Worm (Caenorhabditis elegans) whole organism, L4 larva: ENCODE measurements around the gene Y47D3A.13.

Source experiments
- aly-2 ChIP-seq: sonication (generic microtip); optimal IDR thresholded peaks from 2 replicates; lab custom pipeline; 2018; ENCODE audit warnings: missing biosample characterization, missing genetic modification characterization
- ama-1 ChIP-seq: fragments of 150-350 bp; optimal IDR thresholded peaks from 2 replicates; lab custom pipeline; 2014; ENCODE audit warnings: inconsistent platforms, mixed read lengths
- dve-1 ChIP-seq: sonication (generic microtip); optimal IDR thresholded peaks from 2 replicates; lab custom pipeline; 2017; ENCODE audit warnings: antibody characterized with exemption, mild to moderate bottlenecking, missing genetic modification characterization, missing compliant biosample characterization; ENCODE audit not compliant: insufficient read depth
- egl-27 ChIP-seq: sonication (generic microtip); optimal IDR thresholded peaks from 3 replicates; lab custom pipeline; 2017; ENCODE audit warnings: missing biosample characterization, missing genetic modification reagents, missing genetic modification characterization
- lin-15B ChIP-seq: fragments of 150-350 bp; sonication (generic microtip); optimal IDR thresholded peaks from 3 replicates; lab custom pipeline; 2014; ENCODE audit warnings: missing biosample characterization, missing genetic modification characterization
- nhr-11 ChIP-seq: fragments of 150-350 bp; optimal IDR thresholded peaks from 2 replicates; lab custom pipeline; 2014; ENCODE audit warnings: missing biosample characterization, missing genetic modification characterization
- nhr-77 ChIP-seq: fragments of 150-350 bp; optimal IDR thresholded peaks from 2 replicates; lab custom pipeline; 2014; ENCODE audit warnings: missing biosample characterization, missing genetic modification characterization
- pqm-1 ChIP-seq: sonication (generic microtip); optimal IDR thresholded peaks from 2 replicates; lab custom pipeline; 2017; ENCODE audit warnings: missing biosample characterization, missing genetic modification characterization
- vab-7 ChIP-seq: fragments of 200-800 bp; sonication (Bioruptor generic); IDR thresholded peaks from 2 replicates; pipeline ENCODE4 v1.3.6; 2022; ENCODE audit warnings: missing genetic modification reagents, missing genetic modification characterization, missing compliant biosample characterization

DNA sequence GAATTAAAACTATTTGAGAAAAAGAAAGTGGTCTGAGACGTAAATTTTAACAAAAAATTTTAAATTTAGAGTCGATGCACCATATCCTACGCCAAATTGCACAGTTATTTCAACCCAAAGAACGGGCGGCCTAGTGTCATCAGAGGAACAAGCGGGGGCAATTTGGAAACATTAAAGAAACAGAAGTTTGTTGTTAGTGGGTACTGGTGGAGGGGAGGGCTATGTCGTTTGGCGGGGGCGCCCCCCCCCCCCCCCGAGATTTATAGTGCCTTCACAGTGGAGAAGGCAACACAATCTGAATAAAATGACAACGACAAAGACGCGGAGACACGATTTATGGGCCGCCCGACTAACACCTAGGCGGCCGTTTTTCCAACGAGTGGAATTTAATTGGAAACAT lies 17.0 kb downstream of the Y47D3A.13 start:
- TF ChIP-seq nhr-11 (no peak), egl-27 (tag; lab: Kevin White, UChicago) (no peak), aly-2 (tag; lab: Kevin White, UChicago) (no peak), dve-1 (tag; lab: Kevin White, UChicago) (no peak), vab-7 (no peak), nhr-77 (tag; lab: Kevin White, UChicago) (no peak), ama-1 (lab: Kevin White, UChicago) (no peak), pqm-1 (tag; lab: Kevin White, UChicago) (no peak), lin-15B (tag; lab: Kevin White, UChicago) (no peak)
